Fruit fly (Drosophila melanogaster): ENCODE measurements around the gene VhaAC39-2.

VhaAC39-2 gene

dm6 chr3R:23149021-23149571, 10.0 kb downstream of the VhaAC39-2 start (continued):
- no peak for TF ChIP-seq CG32532 (GFP tag; IDR thresholded peaks at IDR 0.05)
- no peak for TF ChIP-seq Sox102F (GFP tag; optimal IDR thresholded peaks at IDR 0.05)
- no peak for TF ChIP-seq MESR4 (GFP tag; optimal IDR thresholded peaks at IDR 0.05)
- TF ChIP-seq CG42726 (GFP tag; IDR thresholded peaks at IDR 0.05; ENCODE audit: partially characterized antibody), result no peak
- no peak for TF ChIP-seq danr (GFP tag; IDR thresholded peaks at IDR 0.05)
- no peak for TF ChIP-seq dimm (GFP tag; IDR thresholded peaks at IDR 0.05)
- no peak for TF ChIP-seq Oli (tag; optimal IDR thresholded peaks at IDR 0.05)
- TF ChIP-seq CG11456 (GFP tag; IDR thresholded peaks at IDR 0.05), result no peak
- no peak for TF ChIP-seq CG34224 (GFP tag; IDR thresholded peaks at IDR 0.05; ENCODE audit: partially characterized antibody)
- peak; percentile 63 for TF ChIP-seq CG10267 (tag; optimal IDR thresholded peaks at IDR 0.05)
- TF ChIP-seq CG8290 (GFP tag; optimal IDR thresholded peaks at IDR 0.05), result peak; percentile 15
- TF ChIP-seq CG8290 (tag; optimal IDR thresholded peaks at IDR 0.05), result no peak
- peak; percentile 24 for TF ChIP-seq CoRest (tag; optimal IDR thresholded peaks at IDR 0.05)
- TF ChIP-seq CG3726 (GFP tag; IDR thresholded peaks at IDR 0.05), result no peak
- TF ChIP-seq Atf3 (GFP tag; optimal IDR thresholded peaks at IDR 0.05), result no peak
- no peak for TF ChIP-seq CG14050 (GFP tag; IDR thresholded peaks at IDR 0.05)
- TF ChIP-seq rib (GFP tag; IDR thresholded peaks at IDR 0.05), result no peak
- no peak for TF ChIP-seq CG12219 (GFP tag; optimal IDR thresholded peaks at IDR 0.05)
- no peak for TF ChIP-seq vfl (GFP tag; optimal IDR thresholded peaks at IDR 0.05)
- no peak for TF ChIP-seq gcm (GFP tag; optimal IDR thresholded peaks at IDR 0.05)
- no peak for TF ChIP-seq disco-r (GFP tag; optimal IDR thresholded peaks at IDR 0.05)
- TF ChIP-seq CG17385 (GFP tag; optimal IDR thresholded peaks at IDR 0.05), result peak; percentile 3
- no peak for TF ChIP-seq Max (GFP tag; optimal IDR thresholded peaks at IDR 0.05)
- TF ChIP-seq sisA (GFP tag; IDR thresholded peaks at IDR 0.05), result no peak
- no peak for TF ChIP-seq CG7357 (GFP tag; IDR thresholded peaks at IDR 0.05)
- no peak for TF ChIP-seq CG13894 (tag; optimal IDR thresholded peaks at IDR 0.05)
- TF ChIP-seq CG12942 (GFP tag; optimal IDR thresholded peaks at IDR 0.05), result no peak
- TF ChIP-seq CHES-1-like (GFP tag; optimal IDR thresholded peaks at IDR 0.05), result no peak
- 0 out of 3 replicates have a peak, but pooled peaks have one; percentile 8 for TF ChIP-seq zfh1 (GFP tag; IDR thresholded peaks at IDR 0.05)
- TF ChIP-seq az2 (GFP tag; optimal IDR thresholded peaks at IDR 0.05), result peak; percentile 14

dm6 chr3R:23148433-23148832, 10.7 kb downstream of the VhaAC39-2 start:
- TF ChIP-seq CG10959 (GFP tag; IDR thresholded peaks at IDR 0.05) (no peak), CG10274 (GFP tag; optimal IDR thresholded peaks at IDR 0.05) (peak; percentile 94), nom (GFP tag; optimal IDR thresholded peaks at IDR 0.05) (peak; percentile 39), ara (GFP tag; IDR thresholded peaks at IDR 0.05) (0 out of 2 replicates have a peak, but pooled peaks have one; percentile 11), Drgx (GFP tag; IDR thresholded peaks at IDR 0.05) (peak; percentile 34; the same call in 1 of the 2 replicates)

- TF ChIP-seq tgo (GFP tag; IDR thresholded peaks at IDR 0.05) (0 out of 3 replicates have a peak, but pooled peaks have one; percentile 19), Hr3 (GFP tag; optimal IDR thresholded peaks at IDR 0.05) (no peak), D19A (tag; optimal IDR thresholded peaks at IDR 0.05) (peak; percentile 88), CG10979 (tag; optimal IDR thresholded peaks at IDR 0.05) (peak; percentile 0), z (GFP tag; IDR thresholded peaks at IDR 0.05) (no peak), Med (GFP tag) (peak; percentile 47), crc (GFP tag; optimal IDR thresholded peaks at IDR 0.05) (no peak), Xrp1 (GFP tag; IDR thresholded peaks at IDR 0.05) (peak; percentile 30; the same call in 1 of the 2 replicates), row (GFP tag; IDR thresholded peaks at IDR 0.05) (0 out of 3 replicates have a peak, but pooled peaks have one; percentile 11), Drgx (GFP tag; IDR thresholded peaks at IDR 0.05) (peak; percentile 64), lbe (GFP tag; optimal IDR thresholded peaks at IDR 0.05) (peak; percentile 64), jing (GFP tag; optimal IDR thresholded peaks at IDR 0.05) (no peak), CG14860 (GFP tag; IDR thresholded peaks at IDR 0.05; ENCODE audit: partially characterized antibody) (no peak), bsh (GFP tag; optimal IDR thresholded peaks at IDR 0.05) (peak in 1 of 2 experiments; percentile 6), gem (tag; optimal IDR thresholded peaks at IDR 0.05) (peak; percentile 26), zen (tag; optimal IDR thresholded peaks at IDR 0.05) (no peak), CG2712 (tag; optimal IDR thresholded peaks at IDR 0.05) (peak; percentile 16)
Measured at dm6 chr3R:23147625-23148024, 11.5 kb downstream of the VhaAC39-2 start.

Data from whole organism, embryonic.